Fruit fly (Drosophila melanogaster) whole organism, embryonic: Measurements from ENCODE around the gene RPA1.

Experiments used
- Ada2b ChIP-seq: fragments of 200-800 bp; sonication (Bioruptor generic); IDR thresholded peaks from 2 replicates; pipeline ENCODE4 v1.3.6; 2022; ENCODE audit warnings: missing biosample characterization, missing genetic modification characterization
- B-H1 ChIP-seq: fragments of 200-800 bp; sonication (Bioruptor generic); IDR thresholded peaks from 3 replicates; pipeline ENCODE4 v1.3.6; 2022; ENCODE audit warnings: missing biosample characterization, missing genetic modification characterization
- Bteb2 ChIP-seq: fragments of 200-800 bp; sonication (Bioruptor generic); optimal IDR thresholded peaks from 2 replicates; lab custom pipeline; 2016; ENCODE audit warnings: missing biosample characterization, missing genetic modification characterization
- C15 ChIP-seq: fragments of 200-800 bp; sonication (Bioruptor generic); IDR thresholded peaks from 3 replicates; pipeline ENCODE4 v1.3.6; 2022; ENCODE audit warnings: missing biosample characterization, missing genetic modification characterization
- CG1024 ChIP-seq: fragments of 200-800 bp; sonication (Bioruptor generic); IDR thresholded peaks from 2 replicates; pipeline ENCODE4 v1.3.6; 2022; ENCODE audit warnings: missing biosample characterization, missing genetic modification characterization
- CG10979 ChIP-seq: fragments of 200-800 bp; sonication (Bioruptor generic); optimal IDR thresholded peaks from 2 replicates; lab custom pipeline; 2018; ENCODE audit warnings: missing biosample characterization, mild to moderate bottlenecking, missing genetic modification characterization, moderate library complexity
- CG11560 ChIP-seq: fragments of 200-800 bp; sonication (Bioruptor generic); IDR thresholded peaks from 3 replicates; pipeline ENCODE4 v1.3.6; 2022; ENCODE audit warnings: missing biosample characterization, missing genetic modification characterization
- CG11723 ChIP-seq: fragments of 200-800 bp; sonication (Bioruptor generic); optimal IDR thresholded peaks from 2 replicates; lab custom pipeline; 2017; ENCODE audit warnings: missing biosample characterization, mild to moderate bottlenecking, missing genetic modification characterization
- CG14014 ChIP-seq: fragments of 200-800 bp; sonication (Bioruptor generic); IDR thresholded peaks from 2 replicates; pipeline ENCODE4 v1.3.6; 2022; ENCODE audit warnings: missing biosample characterization, missing genetic modification characterization
- CG14965 ChIP-seq: fragments of 200-800 bp; sonication (Bioruptor generic); optimal IDR thresholded peaks from 2 replicates; lab custom pipeline; 2016; ENCODE audit warnings: missing biosample characterization, missing genetic modification characterization, borderline replicate concordance
- CG15479 ChIP-seq: fragments of 200-800 bp; sonication (Bioruptor generic); optimal IDR thresholded peaks from 3 replicates; lab custom pipeline; 2019; ENCODE audit warnings: missing biosample characterization, mild to moderate bottlenecking, missing genetic modification characterization, moderate library complexity
- CG15514 ChIP-seq: fragments of 200-800 bp; sonication (Bioruptor generic); optimal IDR thresholded peaks from 3 replicates; lab custom pipeline; 2017; ENCODE audit warnings: missing biosample characterization, missing genetic modification characterization, mild to moderate bottlenecking, moderate library complexity, missing genetic modification reagents
- CG16779 ChIP-seq: fragments of 200-800 bp; sonication (Bioruptor generic); IDR thresholded peaks from 2 replicates; pipeline ENCODE4 v1.3.6; 2022; ENCODE audit warnings: missing biosample characterization, missing genetic modification characterization
- CG16863 ChIP-seq: fragments of 200-800 bp; sonication (Bioruptor generic); optimal IDR thresholded peaks from 3 replicates; lab custom pipeline; 2016; ENCODE audit warnings: missing biosample characterization, missing genetic modification characterization
- CG18764 ChIP-seq: fragments of 200-800 bp; sonication (Bioruptor generic); optimal IDR thresholded peaks from 3 replicates; lab custom pipeline; 2016; ENCODE audit warnings: missing biosample characterization, missing genetic modification characterization
- CG2116 ChIP-seq: fragments of 200-800 bp; sonication (Bioruptor generic); optimal IDR thresholded peaks from 3 replicates; lab custom pipeline; 2018; ENCODE audit warnings: missing biosample characterization, mild to moderate bottlenecking, missing genetic modification characterization
- CG5180 ChIP-seq: fragments of 200-800 bp; sonication (Bioruptor generic); optimal IDR thresholded peaks from 3 replicates; lab custom pipeline; 2017; ENCODE audit warnings: missing biosample characterization, missing genetic modification characterization, mild to moderate bottlenecking, moderate library complexity, missing genetic modification reagents
- CG6765 ChIP-seq: fragments of 200-800 bp; sonication (Bioruptor generic); optimal IDR thresholded peaks from 3 replicates; lab custom pipeline; 2017; ENCODE audit warnings: missing biosample characterization, mild to moderate bottlenecking, missing genetic modification characterization
- CG6791 ChIP-seq: fragments of 200-800 bp; sonication (Bioruptor generic); IDR thresholded peaks from 3 replicates; pipeline ENCODE4 v1.3.6; 2022; ENCODE audit warnings: missing biosample characterization, missing genetic modification characterization; ENCODE audit not compliant: partially characterized antibody
- CG8089 ChIP-seq: fragments of 200-800 bp; sonication (Bioruptor generic); optimal IDR thresholded peaks from 3 replicates; lab custom pipeline; 2016; ENCODE audit warnings: missing biosample characterization, missing genetic modification characterization
- CG8944 ChIP-seq: fragments of 200-800 bp; sonication (Bioruptor generic); optimal IDR thresholded peaks from 3 replicates; lab custom pipeline; 2016; ENCODE audit warnings: missing biosample characterization, missing genetic modification characterization
- D ChIP-seq, 2 experiments: fragments of 200-800 bp in 1 of 2; fragments of >200 bp in 1 of 2; sonication (Bioruptor generic) in 1 of 2; optimal IDR thresholded peaks; 2 replicates in 1 of 2; 3 replicates in 1 of 2; lab custom pipeline; 2017; ENCODE audit warnings: mild to moderate bottlenecking in 1 of 2, missing biosample characterization in 1 of 2, missing genetic modification characterization in 1 of 2, missing genetic modification reagents in 1 of 2
- Gug ChIP-seq: fragments of 200-800 bp; sonication (Bioruptor generic); IDR thresholded peaks from 4 replicates; pipeline ENCODE4 v1.3.6; 2022; ENCODE audit warnings: missing biosample characterization, missing genetic modification characterization
- HLHmδ ChIP-seq: fragments of 200-800 bp; sonication (Bioruptor generic); optimal IDR thresholded peaks from 2 replicates; lab custom pipeline; 2018; ENCODE audit warnings: missing biosample characterization, mild to moderate bottlenecking, missing genetic modification characterization, moderate library complexity
- HmgD ChIP-seq: fragments of 200-800 bp; sonication (Bioruptor generic); optimal IDR thresholded peaks from 3 replicates; lab custom pipeline; 2016; ENCODE audit warnings: missing biosample characterization, missing genetic modification characterization
- Lim3 ChIP-seq: fragments of 200-800 bp; sonication (Bioruptor generic); IDR thresholded peaks from 2 replicates; pipeline ENCODE4 v1.3.6; 2022; ENCODE audit warnings: missing biosample characterization, missing genetic modification characterization
- MESR4 ChIP-seq: fragments of 200-800 bp; sonication (Bioruptor generic); optimal IDR thresholded peaks from 2 replicates; lab custom pipeline; 2018; ENCODE audit warnings: missing biosample characterization, mild to moderate bottlenecking, missing genetic modification characterization, moderate library complexity
- Meics ChIP-seq: fragments of 200-800 bp; sonication (Bioruptor generic); optimal IDR thresholded peaks from 2 replicates; lab custom pipeline; 2017; ENCODE audit warnings: missing biosample characterization, mild to moderate bottlenecking, missing genetic modification characterization
- NC2β ChIP-seq: fragments of 200-800 bp; sonication (Bioruptor generic); optimal IDR thresholded peaks from 2 replicates; lab custom pipeline; 2016; ENCODE audit warnings: missing biosample characterization, missing genetic modification characterization
- Ravus ChIP-seq: fragments of 200-800 bp; sonication (Bioruptor generic); IDR thresholded peaks from 2 replicates; pipeline ENCODE4 v1.3.6; 2022; ENCODE audit warnings: missing biosample characterization, missing genetic modification characterization
- Side ChIP-seq: fragments of 200-800 bp; sonication (Bioruptor generic); optimal IDR thresholded peaks from 2 replicates; lab custom pipeline; 2016; ENCODE audit warnings: missing biosample characterization, missing genetic modification characterization
- Sry-β ChIP-seq: fragments of 200-800 bp; sonication (Bioruptor generic); optimal IDR thresholded peaks from 2 replicates; lab custom pipeline; 2018; ENCODE audit warnings: missing biosample characterization, mild to moderate bottlenecking, missing genetic modification characterization, moderate library complexity
- YL-1 ChIP-seq: fragments of 200-800 bp; sonication (Bioruptor generic); optimal IDR thresholded peaks from 3 replicates; lab custom pipeline; 2017; ENCODE audit warnings: missing biosample characterization, mild to moderate bottlenecking, missing genetic modification characterization
- ftz-f1 ChIP-seq: fragments of 200-800 bp; sonication (Bioruptor generic); optimal IDR thresholded peaks from 2 replicates; lab custom pipeline; 2016; ENCODE audit warnings: missing biosample characterization, missing genetic modification characterization
- gcm2 ChIP-seq: fragments of 200-800 bp; sonication (Bioruptor generic); optimal IDR thresholded peaks from 2 replicates; lab custom pipeline; 2016; ENCODE audit warnings: missing biosample characterization, missing genetic modification characterization
- hkb ChIP-seq, 2 experiments: fragments of 200-800 bp in 1 of 2; fragments of >200 bp in 1 of 2; sonication (Bioruptor generic) in 1 of 2; IDR thresholded peaks in 1 of 2; optimal IDR thresholded peaks in 1 of 2; 2 replicates each; pipeline versions ENCODE4 v1.3.6 to Lab custom; 2017 to 2022; ENCODE audit warnings: missing biosample characterization in 1 of 2, missing genetic modification characterization in 1 of 2
- lmd ChIP-seq: fragments of 200-800 bp; sonication (Bioruptor generic); IDR thresholded peaks from 2 replicates; pipeline ENCODE4 v1.3.6; 2022; ENCODE audit warnings: missing biosample characterization, missing genetic modification characterization
- odd ChIP-seq: fragments of 200-800 bp; sonication (Bioruptor generic); optimal IDR thresholded peaks from 2 replicates; lab custom pipeline; 2017; ENCODE audit warnings: missing biosample characterization, mild to moderate bottlenecking, missing genetic modification characterization
- org-1 ChIP-seq: fragments of 200-800 bp; sonication (Bioruptor generic); optimal IDR thresholded peaks from 2 replicates; lab custom pipeline; 2017; ENCODE audit warnings: missing biosample characterization, missing genetic modification characterization
- pum ChIP-seq: fragments of 200-800 bp; sonication (Bioruptor generic); optimal IDR thresholded peaks from 2 replicates; lab custom pipeline; 2016; ENCODE audit warnings: missing biosample characterization, missing genetic modification characterization
- pzg ChIP-seq: fragments of 200-800 bp; sonication (Bioruptor generic); optimal IDR thresholded peaks from 3 replicates; lab custom pipeline; 2018; ENCODE audit warnings: missing biosample characterization, mild to moderate bottlenecking, missing genetic modification characterization, moderate library complexity
- so ChIP-seq: fragments of 200-800 bp; sonication (Bioruptor generic); IDR thresholded peaks from 3 replicates; pipeline ENCODE4 v1.3.6; 2022; ENCODE audit warnings: missing biosample characterization, missing genetic modification characterization
- tll ChIP-seq, 2 experiments: fragments of 200-800 bp in 1 of 2; fragments of >200 bp in 1 of 2; sonication (Bioruptor generic) in 1 of 2; optimal IDR thresholded peaks; 2 replicates each; lab custom pipeline; 2017 to 2019; ENCODE audit warnings: missing biosample characterization in 2 of 2, missing genetic modification characterization in 2 of 2, mild to moderate bottlenecking in 1 of 2, moderate library complexity in 1 of 2
- toy ChIP-seq: fragments of 200-800 bp; sonication (Bioruptor generic); IDR thresholded peaks from 2 replicates; pipeline ENCODE4 v1.3.6; 2022; ENCODE audit warnings: missing biosample characterization, missing genetic modification characterization
- usp ChIP-seq: fragments of >200 bp; optimal IDR thresholded peaks from 2 replicates; lab custom pipeline; 2017; ENCODE audit warnings: missing biosample characterization, missing genetic modification characterization
- wek ChIP-seq: fragments of 200-800 bp; sonication (Bioruptor generic); optimal IDR thresholded peaks from 3 replicates; lab custom pipeline; 2018; ENCODE audit warnings: missing biosample characterization, mild to moderate bottlenecking, missing genetic modification characterization, moderate library complexity
- z ChIP-seq: fragments of 200-800 bp; sonication (Bioruptor generic); IDR thresholded peaks from 3 replicates; pipeline ENCODE4 v1.3.6; 2022; ENCODE audit warnings: missing biosample characterization, missing genetic modification characterization
- zen ChIP-seq: fragments of 200-800 bp; sonication (Bioruptor generic); optimal IDR thresholded peaks from 3 replicates; lab custom pipeline; 2018; ENCODE audit warnings: missing biosample characterization, mild to moderate bottlenecking, missing genetic modification characterization, moderate library complexity
- zen2 ChIP-seq: fragments of 200-800 bp; sonication (Bioruptor generic); IDR thresholded peaks from 3 replicates; pipeline ENCODE4 v1.3.6; 2022; ENCODE audit warnings: missing biosample characterization, missing genetic modification characterization; ENCODE audit not compliant: partially characterized antibody
- zfh1 ChIP-seq: fragments of 200-800 bp; sonication (Bioruptor generic); IDR thresholded peaks from 3 replicates; pipeline ENCODE4 v1.3.6; 2022; ENCODE audit warnings: missing biosample characterization, missing genetic modification characterization

The RPA1 gene

DNA sequence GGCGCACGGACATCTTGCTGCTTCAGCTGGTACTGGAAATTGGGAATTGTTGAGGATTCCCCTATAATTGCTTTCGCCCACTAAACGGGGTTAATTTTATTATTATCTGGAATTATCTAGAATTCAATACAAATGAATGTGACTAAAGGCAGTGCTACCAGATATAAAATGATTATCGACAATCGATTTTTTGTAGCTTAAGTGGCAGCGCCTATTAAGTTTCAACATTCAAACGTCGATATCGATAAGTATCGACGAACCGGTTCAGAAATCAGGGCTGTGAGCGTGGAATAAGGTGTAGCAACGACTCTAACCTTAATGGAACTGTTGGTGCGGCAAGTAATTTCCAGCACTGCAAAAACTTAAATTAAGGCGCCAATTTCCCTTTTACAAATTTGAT lies 40.9 kb upstream of the RPA1 start, which contains the start of gene Sgt1 (continued):
- TF ChIP-seq CG15479 (GFP tag; lab: Kevin White, UChicago) (no peak), CG8944 (peak; percentile 33), CG14014 (GFP tag; lab: Robert Waterston, UW) (no peak), CG1024 (no peak), gcm2 (GFP tag; lab: Kevin White, UChicago) (no peak), CG16779 (GFP tag; lab: Robert Waterston, UW) (no peak), CG15514 (GFP tag; lab: Kevin White, UChicago) (peak; percentile 99), CG5180 (GFP tag; lab: Kevin White, UChicago) (no peak), pum (GFP tag; lab: Kevin White, UChicago) (peak; percentile 12), YL-1 (GFP tag; lab: Kevin White, UChicago) (peak; percentile 87), C15 (GFP tag; lab: Robert Waterston, UW) (no peak), CG2116 (GFP tag; lab: Kevin White, UChicago) (peak; percentile 84), org-1 (GFP tag; lab: Kevin White, UChicago) (no peak), zfh1 (GFP tag; lab: Robert Waterston, UW) (peak; percentile 44; the same call in 1 of the 3 replicates), CG10979 (tag; lab: Kevin White, UChicago) (no peak), HmgD (GFP tag; lab: Kevin White, UChicago) (peak; percentile 81), odd (GFP tag; lab: Kevin White, UChicago) (no peak), NC2β (GFP tag; lab: Kevin White, UChicago) (peak; percentile 30), zen2 (GFP tag; lab: Robert Waterston, UW) (peak; percentile 64; the same call in 1 of the 3 replicates), MESR4 (GFP tag; lab: Kevin White, UChicago) (peak; percentile 94), tll (GFP tag; optimal IDR thresholded peaks at IDR 0.05; lab: Kevin White, UChicago) (peak in 1 of 2 experiments; percentile 50), Sry-β (GFP tag; lab: Kevin White, UChicago) (no peak), wek (GFP tag; lab: Kevin White, UChicago) (no peak), B-H1 (GFP tag; lab: Robert Waterston, UW) (no peak), Side (GFP tag; lab: Kevin White, UChicago) (peak; percentile 26), CG6765 (GFP tag; lab: Kevin White, UChicago) (no peak), usp (GFP tag; lab: Kevin White, UChicago) (no peak), CG6791 (GFP tag; lab: Robert Waterston, UW) (peak; percentile 86), CG18764 (no peak), pzg (peak; percentile 99), Ravus (GFP tag; lab: Robert Waterston, UW) (no peak), CG14965 (no peak), CG8089 (GFP tag; lab: Kevin White, UChicago) (no peak), Lim3 (GFP tag; lab: Robert Waterston, UW) (no peak), CG11560 (tag; lab: Robert Waterston, UW) (peak; percentile 60; the same call in 2 of the 3 replicates), hkb (optimal IDR thresholded peaks at IDR 0.05; lab: Kevin White, UChicago) (no peak), hkb (GFP tag; IDR thresholded peaks at IDR 0.05; lab: Robert Waterston, UW) (no peak), CG11723 (GFP tag; lab: Kevin White, UChicago) (no peak), Meics (GFP tag; lab: Kevin White, UChicago) (no peak), Gug (GFP tag; lab: Robert Waterston, UW) (no peak), D (optimal IDR thresholded peaks at IDR 0.05; lab: Kevin White, UChicago) (no peak), D (GFP tag; optimal IDR thresholded peaks at IDR 0.05; lab: Kevin White, UChicago) (no peak), Ada2b (no peak), z (GFP tag; lab: Robert Waterston, UW) (no peak), zen (tag; lab: Kevin White, UChicago) (peak; percentile 78), HLHmδ (GFP tag; lab: Kevin White, UChicago) (no peak), toy (GFP tag; lab: Robert Waterston, UW) (no peak), lmd (GFP tag; lab: Robert Waterston, UW) (no peak; the same call in 1 of the 2 replicates), ftz-f1 (GFP tag; lab: Kevin White, UChicago) (no peak), so (GFP tag; lab: Robert Waterston, UW) (0 out of 3 replicates have a peak, but pooled peaks have one; percentile 24), CG16863 (peak; percentile 48), Bteb2 (GFP tag; lab: Kevin White, UChicago) (peak; percentile 18)
